Fruit fly (Drosophila melanogaster) whole organism, pupa: Measurements from ENCODE around the gene Ugt303A1.
A peak's percentile ranks its signal among the peaks of the same experiment; 100 is the strongest.

ENCODE experiments used
- CG10348 ChIP-seq: fragments of 200-800 bp; sonication (Bioruptor generic); IDR thresholded peaks from 2 replicates; pipeline ENCODE4 v1.3.6; 2022; ENCODE audit warnings: missing biosample characterization, missing genetic modification characterization
- CG12605 ChIP-seq: fragments of 200-800 bp; sonication (Bioruptor generic); IDR thresholded peaks from 2 replicates; pipeline ENCODE4 v1.3.6; 2022; ENCODE audit warnings: missing biosample characterization, missing genetic modification characterization
- CG13204 ChIP-seq: fragments of 200-800 bp; sonication (Bioruptor generic); optimal IDR thresholded peaks from 2 replicates; lab custom pipeline; 2018; ENCODE audit warnings: missing biosample characterization, mild to moderate bottlenecking, missing genetic modification characterization, moderate library complexity
- CG14655 ChIP-seq: fragments of 200-800 bp; sonication (Bioruptor generic); optimal IDR thresholded peaks from 3 replicates; lab custom pipeline; 2017; ENCODE audit warnings: mild to moderate bottlenecking, missing biosample characterization, missing genetic modification reagents, missing genetic modification characterization
- CG15710 ChIP-seq: fragments of 200-800 bp; sonication (Bioruptor generic); optimal IDR thresholded peaks from 2 replicates; lab custom pipeline; 2018; ENCODE audit warnings: missing biosample characterization, mild to moderate bottlenecking, missing genetic modification characterization, moderate library complexity
- CG17806 ChIP-seq: fragments of 200-800 bp; sonication (Bioruptor generic); optimal IDR thresholded peaks from 2 replicates; lab custom pipeline; 2018; ENCODE audit warnings: missing biosample characterization, mild to moderate bottlenecking, missing genetic modification characterization, moderate library complexity
- CG32121 ChIP-seq: fragments of 200-800 bp; sonication (Bioruptor generic); IDR thresholded peaks from 2 replicates; pipeline ENCODE4 v1.3.6; 2022; ENCODE audit warnings: missing biosample characterization, missing genetic modification characterization
- CG34367 ChIP-seq: fragments of 200-800 bp; sonication (Bioruptor generic); optimal IDR thresholded peaks from 2 replicates; lab custom pipeline; 2018; ENCODE audit warnings: missing biosample characterization, mild to moderate bottlenecking, missing genetic modification characterization
- CG4496 ChIP-seq: fragments of 200-800 bp; sonication (Bioruptor generic); IDR thresholded peaks from 3 replicates; pipeline ENCODE4 v1.3.6; 2022; ENCODE audit warnings: missing biosample characterization, missing genetic modification characterization
- CG8159 ChIP-seq: fragments of 200-800 bp; sonication (Bioruptor generic); optimal IDR thresholded peaks from 3 replicates; lab custom pipeline; 2018; ENCODE audit warnings: missing biosample characterization, mild to moderate bottlenecking, missing genetic modification characterization, moderate library complexity
- CG8301 ChIP-seq: fragments of 200-800 bp; sonication (Bioruptor generic); optimal IDR thresholded peaks from 2 replicates; lab custom pipeline; 2018; ENCODE audit warnings: missing biosample characterization, mild to moderate bottlenecking, missing genetic modification characterization
- CG9948 ChIP-seq: fragments of 200-800 bp; sonication (Bioruptor generic); optimal IDR thresholded peaks from 2 replicates; lab custom pipeline; 2018; ENCODE audit warnings: missing biosample characterization, mild to moderate bottlenecking, missing genetic modification characterization, moderate library complexity
- D1 ChIP-seq: fragments of 200-800 bp; sonication (Bioruptor generic); optimal IDR thresholded peaks from 2 replicates; lab custom pipeline; 2018; ENCODE audit warnings: missing biosample characterization, mild to moderate bottlenecking, missing genetic modification characterization, moderate library complexity
- EcR ChIP-seq: fragments of 200-800 bp; sonication (Bioruptor generic); optimal IDR thresholded peaks from 3 replicates; lab custom pipeline; 2019; ENCODE audit warnings: missing biosample characterization, missing genetic modification characterization, mild to moderate bottlenecking, moderate library complexity, missing genetic modification reagents
- Ets98B ChIP-seq: fragments of 200-800 bp; sonication (Bioruptor generic); IDR thresholded peaks from 2 replicates; pipeline ENCODE4 v1.3.6; 2022; ENCODE audit warnings: missing biosample characterization, missing genetic modification characterization
- Pif1A ChIP-seq: fragments of 200-800 bp; sonication (Bioruptor generic); optimal IDR thresholded peaks from 3 replicates; lab custom pipeline; 2016; ENCODE audit warnings: missing biosample characterization, missing genetic modification characterization
- Pif1B ChIP-seq: fragments of 200-800 bp; sonication (Bioruptor generic); optimal IDR thresholded peaks from 3 replicates; lab custom pipeline; 2016; ENCODE audit warnings: missing biosample characterization, missing genetic modification characterization
- Snoo ChIP-seq: fragments of 200-800 bp; sonication (Bioruptor generic); optimal IDR thresholded peaks from 3 replicates; lab custom pipeline; 2017; ENCODE audit warnings: missing biosample characterization, mild to moderate bottlenecking, missing genetic modification characterization, inconsistent platforms
- fd96Ca ChIP-seq: fragments of 200-800 bp; sonication (Bioruptor generic); IDR thresholded peaks from 3 replicates; pipeline ENCODE4 v1.3.6; 2022; ENCODE audit warnings: missing biosample characterization, missing genetic modification characterization
- gl ChIP-seq: fragments of 200-800 bp; sonication (Bioruptor generic); optimal IDR thresholded peaks from 2 replicates; lab custom pipeline; 2018; ENCODE audit warnings: missing biosample characterization, mild to moderate bottlenecking, missing genetic modification characterization
- rn ChIP-seq: fragments of 200-800 bp; sonication (Bioruptor generic); IDR thresholded peaks from 2 replicates; pipeline ENCODE4 v1.3.6; 2022; ENCODE audit warnings: missing biosample characterization, missing genetic modification characterization

Gene Ugt303A1

dm6 chr3R:11175308-11175707 lies at the start of gene Ugt303A1, which contains the start of gene Ugt304A1:
Gene Ugt303A1, plus strand, starts transcription at chr3R:11175529.
Gene Ugt304A1, minus strand, starts transcription at chr3R:11175408.
- TF ChIP-seq CG15710: no peak
- TF ChIP-seq D1 (tag; lab: Kevin White, UChicago): no peak

dm6 chr3R:11126383-11126782 lies 48.9 kb upstream of the Ugt303A1 start:
- TF ChIP-seq fd96Ca (GFP tag; lab: Robert Waterston, UW): no peak
- TF ChIP-seq Ets98B (GFP tag; lab: Robert Waterston, UW): no peak
- no peak for TF ChIP-seq gl (tag; lab: Kevin White, UChicago)
- TF ChIP-seq CG12605 (GFP tag; lab: Robert Waterston, UW): no peak
- no peak for TF ChIP-seq CG32121 (GFP tag; lab: Robert Waterston, UW)
- TF ChIP-seq D1 (tag; lab: Kevin White, UChicago): no peak
- TF ChIP-seq Pif1A (GFP tag; lab: Kevin White, UChicago): no peak
- TF ChIP-seq CG10348: no peak
- no peak for TF ChIP-seq Snoo (tag; lab: Kevin White, UChicago)
- no peak for TF ChIP-seq Pif1B
- TF ChIP-seq CG15710: no peak
- no peak for TF ChIP-seq CG34367 (tag; lab: Kevin White, UChicago)

dm6 chr3R:11128116-11128626 lies 47.2 kb upstream of the Ugt303A1 start, which contains the start of gene Ugt35C1:
Gene Ugt35C1, minus strand, starts transcription at chr3R:11128328.
- TF ChIP-seq Ets98B (GFP tag; lab: Robert Waterston, UW) (no peak), Snoo (tag; lab: Kevin White, UChicago) (no peak), CG14655 (GFP tag; lab: Kevin White, UChicago) (no peak), rn (no peak), CG8159 (tag; lab: Kevin White, UChicago) (no peak), CG10348 (no peak), CG9948 (no peak), CG32121 (GFP tag; lab: Robert Waterston, UW) (no peak), Pif1A (GFP tag; lab: Kevin White, UChicago) (no peak), fd96Ca (GFP tag; lab: Robert Waterston, UW) (no peak), CG17806 (tag; lab: Kevin White, UChicago) (no peak), CG13204 (GFP tag; lab: Kevin White, UChicago) (no peak), EcR (GFP tag; lab: Kevin White, UChicago) (no peak), CG15710 (no peak), D1 (tag; lab: Kevin White, UChicago) (no peak), CG12605 (GFP tag; lab: Robert Waterston, UW) (no peak)

- no peak for TF ChIP-seq CG13204 (GFP tag; lab: Kevin White, UChicago)
- no peak for TF ChIP-seq CG15710
- no peak for TF ChIP-seq Pif1B
- TF ChIP-seq CG12605 (GFP tag; lab: Robert Waterston, UW): no peak
- no peak for TF ChIP-seq CG9948
- no peak for TF ChIP-seq CG17806 (tag; lab: Kevin White, UChicago)
- no peak for TF ChIP-seq CG32121 (GFP tag; lab: Robert Waterston, UW)
- TF ChIP-seq gl (tag; lab: Kevin White, UChicago): no peak
- TF ChIP-seq CG10348: no peak
- no peak for TF ChIP-seq fd96Ca (GFP tag; lab: Robert Waterston, UW)
- no peak for TF ChIP-seq Snoo (tag; lab: Kevin White, UChicago)
- TF ChIP-seq Pif1A (GFP tag; lab: Kevin White, UChicago): no peak
- TF ChIP-seq EcR (GFP tag; lab: Kevin White, UChicago): no peak
- no peak for TF ChIP-seq D1 (tag; lab: Kevin White, UChicago)
- no peak for TF ChIP-seq rn
- TF ChIP-seq CG8159 (tag; lab: Kevin White, UChicago): no peak
- TF ChIP-seq Ets98B (GFP tag; lab: Robert Waterston, UW): no peak
Observed at dm6 chr3R:11136877-11137276, 38.5 kb upstream of the Ugt303A1 start, which contains the start of gene mAcon2. Gene mAcon2, plus strand, starts transcription at chr3R:11137177.

- TF ChIP-seq EcR (GFP tag; lab: Kevin White, UChicago) (no peak), CG8159 (tag; lab: Kevin White, UChicago) (no peak), CG15710 (no peak), Pif1B (no peak), CG12605 (GFP tag; lab: Robert Waterston, UW) (no peak), CG32121 (GFP tag; lab: Robert Waterston, UW) (no peak), CG8301 (tag; lab: Kevin White, UChicago) (no peak), Pif1A (GFP tag; lab: Kevin White, UChicago) (no peak), fd96Ca (GFP tag; lab: Robert Waterston, UW) (no peak), D1 (tag; lab: Kevin White, UChicago) (no peak), CG17806 (tag; lab: Kevin White, UChicago) (no peak), CG34367 (tag; lab: Kevin White, UChicago) (no peak), Ets98B (GFP tag; lab: Robert Waterston, UW) (no peak), CG13204 (GFP tag; lab: Kevin White, UChicago) (no peak), CG10348 (no peak), gl (tag; lab: Kevin White, UChicago) (no peak), CG4496 (GFP tag; lab: Robert Waterston, UW) (no peak)
Observed at dm6 chr3R:11145135-11145534, 30.2 kb upstream of the Ugt303A1 start, which contains the start of gene CheA86a. Gene CheA86a, minus strand, starts transcription at chr3R:11145235.

dm6 chr3R:11153799-11154273 lies 21.5 kb upstream of the Ugt303A1 start, which contains the start of gene Ugt302K1:
Gene Ugt302K1, minus strand, starts transcription at chr3R:11153849.
- TF ChIP-seq CG8301 (tag; lab: Kevin White, UChicago) (peak; percentile 58), Snoo (tag; lab: Kevin White, UChicago) (no peak), CG34367 (tag; lab: Kevin White, UChicago) (peak; percentile 9), CG8159 (tag; lab: Kevin White, UChicago) (peak; percentile 64), Pif1A (GFP tag; lab: Kevin White, UChicago) (no peak), CG14655 (GFP tag; lab: Kevin White, UChicago) (peak; percentile 72), CG13204 (GFP tag; lab: Kevin White, UChicago) (no peak), CG15710 (peak; percentile 50), Pif1B (peak; percentile 27), EcR (GFP tag; lab: Kevin White, UChicago) (no peak), CG32121 (GFP tag; lab: Robert Waterston, UW) (no peak; the same call in 1 of the 2 replicates), gl (tag; lab: Kevin White, UChicago) (no peak), fd96Ca (GFP tag; lab: Robert Waterston, UW) (no peak), CG9948 (peak; percentile 75), CG10348 (no peak), CG4496 (GFP tag; lab: Robert Waterston, UW) (peak; percentile 68), CG12605 (GFP tag; lab: Robert Waterston, UW) (peak; percentile 56; the same call in 1 of the 2 replicates), Ets98B (GFP tag; lab: Robert Waterston, UW) (peak; percentile 55), rn (no peak), D1 (tag; lab: Kevin White, UChicago) (peak; percentile 2), CG17806 (tag; lab: Kevin White, UChicago) (peak; percentile 82)
- TF ChIP-seq, all 21 proteins: peak for 12
